Worm (Caenorhabditis elegans) whole organism, young adult: ENCODE results near the gene str-44.

Experiments
- B0019.2 ChIP-seq: fragments of 200-800 bp; sonication (Bioruptor generic); conservative IDR thresholded peaks from 2 replicates; pipeline ENCODE4 v1.3.6; 2022; ENCODE audit warnings: missing genetic modification reagents, missing genetic modification characterization, missing compliant biosample characterization
- F23B12.7 ChIP-seq: sonication (generic microtip); optimal IDR thresholded peaks from 2 replicates; lab custom pipeline; 2017; ENCODE audit warnings: missing genetic modification characterization, mild to moderate bottlenecking, missing compliant biosample characterization, antibody characterized with exemption, moderate library complexity; ENCODE audit not compliant: insufficient read depth
- T26A5.8 ChIP-seq: sonication (generic microtip); optimal IDR thresholded peaks from 2 replicates; lab custom pipeline; 2016; ENCODE audit warnings: missing genetic modification characterization, missing compliant biosample characterization
- Y53F4B.3 ChIP-seq: fragments of 200-800 bp; sonication (Bioruptor generic); IDR thresholded peaks from 2 replicates; pipeline ENCODE4 v1.3.6; 2022; ENCODE audit warnings: missing genetic modification reagents, missing genetic modification characterization, missing compliant biosample characterization
- Y56A3A.18 ChIP-seq: fragments of 200-800 bp; sonication (Bioruptor generic); IDR thresholded peaks from 2 replicates; pipeline ENCODE4 v1.3.6; 2022; ENCODE audit warnings: missing genetic modification reagents, missing genetic modification characterization, missing compliant biosample characterization
- attf-3 ChIP-seq: fragments of 200-800 bp; sonication (Bioruptor generic); conservative IDR thresholded peaks from 2 replicates; pipeline ENCODE4 v1.3.6; 2022; ENCODE audit warnings: missing genetic modification reagents, missing genetic modification characterization, missing compliant biosample characterization
- attf-6 ChIP-seq: fragments of 200-800 bp; sonication (Bioruptor generic); IDR thresholded peaks from 2 replicates; pipeline ENCODE4 v1.3.6; 2022; ENCODE audit warnings: missing genetic modification reagents, missing genetic modification characterization, missing compliant biosample characterization
- cebp-1 ChIP-seq, 2 experiments: fragments of 200-800 bp in 1 of 2; sonication (Bioruptor generic) in 1 of 2; sonication (generic microtip) in 1 of 2; IDR thresholded peaks in 1 of 2; optimal IDR thresholded peaks in 1 of 2; 2 replicates each; pipeline versions ENCODE4 v1.3.6 to Lab custom; 2017 to 2022; ENCODE audit warnings: missing compliant biosample characterization in 2 of 2, missing genetic modification characterization in 2 of 2, mild to moderate bottlenecking in 1 of 2, missing genetic modification reagents in 1 of 2, moderate library complexity in 1 of 2
- ceh-100 ChIP-seq: fragments of 200-800 bp; sonication (Bioruptor generic); IDR thresholded peaks from 2 replicates; pipeline ENCODE4 v1.3.6; 2022; ENCODE audit warnings: missing genetic modification reagents, missing genetic modification characterization, missing compliant biosample characterization
- ceh-58 ChIP-seq: fragments of 200-800 bp; sonication (Bioruptor generic); IDR thresholded peaks from 2 replicates; pipeline ENCODE4 v1.3.6; 2022; ENCODE audit warnings: missing genetic modification characterization, missing compliant biosample characterization
- dpff-1 ChIP-seq: sonication (generic microtip); optimal IDR thresholded peaks from 2 replicates; lab custom pipeline; 2017; ENCODE audit warnings: mild to moderate bottlenecking, missing genetic modification characterization, missing compliant biosample characterization
- egl-18 ChIP-seq: fragments of 200-800 bp; sonication (Bioruptor generic); IDR thresholded peaks from 2 replicates; pipeline ENCODE4 v1.3.6; 2022; ENCODE audit warnings: missing genetic modification reagents, missing genetic modification characterization, missing compliant biosample characterization
- egl-44 ChIP-seq: fragments of 200-800 bp; sonication (Bioruptor generic); IDR thresholded peaks from 2 replicates; pipeline ENCODE4 v1.3.6; 2022; ENCODE audit warnings: missing genetic modification reagents, missing genetic modification characterization, missing compliant biosample characterization
- egrh-3 ChIP-seq: fragments of 200-800 bp; sonication (Bioruptor generic); IDR thresholded peaks from 2 replicates; pipeline ENCODE4 v1.3.6; 2022; ENCODE audit warnings: missing genetic modification reagents, missing genetic modification characterization, missing compliant biosample characterization
- ets-4 ChIP-seq: fragments of 200-800 bp; sonication (Bioruptor generic); optimal IDR thresholded peaks from 2 replicates; lab custom pipeline; 2018; ENCODE audit warnings: mild to moderate bottlenecking, missing genetic modification characterization, missing compliant biosample characterization
- fkh-3 ChIP-seq: sonication (generic microtip); optimal IDR thresholded peaks from 2 replicates; lab custom pipeline; 2016; ENCODE audit warnings: mild to moderate bottlenecking, missing genetic modification characterization, missing compliant biosample characterization
- hrde-1 ChIP-seq: sonication (generic microtip); optimal IDR thresholded peaks from 2 replicates; lab custom pipeline; 2016; ENCODE audit warnings: missing genetic modification characterization, mild to moderate bottlenecking, missing compliant biosample characterization, moderate library complexity, missing genotype, missing genetic modification reagents, borderline replicate concordance
- lag-1 ChIP-seq: fragments of 200-800 bp; sonication (Bioruptor generic); IDR thresholded peaks from 2 replicates; pipeline ENCODE4 v1.3.6; 2022; ENCODE audit warnings: missing genetic modification reagents, missing genetic modification characterization, missing compliant biosample characterization
- lin-26 ChIP-seq: fragments of 200-800 bp; sonication (Bioruptor generic); IDR thresholded peaks from 2 replicates; pipeline ENCODE4 v1.3.6; 2022; ENCODE audit warnings: missing genetic modification reagents, missing genetic modification characterization, missing compliant biosample characterization
- lin-40 ChIP-seq: sonication (generic microtip); optimal IDR thresholded peaks from 2 replicates; lab custom pipeline; 2016; ENCODE audit warnings: missing genetic modification characterization, mild to moderate bottlenecking, missing compliant biosample characterization, missing genotype, missing genetic modification reagents
- lin-54 ChIP-seq: fragments of 200-800 bp; sonication (Bioruptor generic); optimal IDR thresholded peaks from 2 replicates; lab custom pipeline; 2018; ENCODE audit warnings: mild to moderate bottlenecking, missing genetic modification characterization, missing compliant biosample characterization
- madf-6 ChIP-seq: fragments of 200-800 bp; sonication (Bioruptor generic); IDR thresholded peaks from 2 replicates; pipeline ENCODE4 v1.3.6; 2022; ENCODE audit warnings: missing genetic modification reagents, missing genetic modification characterization, missing compliant biosample characterization
- mcd-1 ChIP-seq: fragments of 200-800 bp; sonication (Bioruptor generic); IDR thresholded peaks from 2 replicates; pipeline ENCODE4 v1.3.6; 2022; ENCODE audit warnings: missing genetic modification reagents, missing genetic modification characterization, missing compliant biosample characterization
- nfya-2 ChIP-seq: fragments of 200-800 bp; sonication (Bioruptor generic); IDR thresholded peaks from 2 replicates; pipeline ENCODE4 v1.3.6; 2022; ENCODE audit warnings: missing genetic modification reagents, missing genetic modification characterization, missing compliant biosample characterization
- nhr-90 ChIP-seq: sonication (generic microtip); optimal IDR thresholded peaks from 2 replicates; lab custom pipeline; 2016; ENCODE audit warnings: missing genotype, mild to moderate bottlenecking, missing genetic modification characterization, missing compliant biosample characterization
- pha-4 ChIP-seq: fragments of 150-350 bp; sonication (generic microtip); optimal IDR thresholded peaks from 2 replicates; lab custom pipeline; 2014; ENCODE audit warnings: missing biosample characterization, missing genetic modification reagents, missing genetic modification characterization
- unc-130 ChIP-seq: sonication (generic microtip); optimal IDR thresholded peaks from 2 replicates; lab custom pipeline; 2016; ENCODE audit warnings: missing genetic modification reagents, missing genetic modification characterization, missing compliant biosample characterization
- ztf-22 ChIP-seq: fragments of 200-800 bp; sonication (Bioruptor generic); optimal IDR thresholded peaks from 2 replicates; lab custom pipeline; 2018; ENCODE audit warnings: mild to moderate bottlenecking, missing genetic modification characterization, moderate library complexity, missing compliant biosample characterization
- ztf-25 ChIP-seq: fragments of 200-800 bp; sonication (Bioruptor generic); IDR thresholded peaks from 2 replicates; pipeline ENCODE4 v1.3.6; 2022; ENCODE audit warnings: missing genetic modification reagents, missing genetic modification characterization, missing compliant biosample characterization

Gene str-44

DNA sequence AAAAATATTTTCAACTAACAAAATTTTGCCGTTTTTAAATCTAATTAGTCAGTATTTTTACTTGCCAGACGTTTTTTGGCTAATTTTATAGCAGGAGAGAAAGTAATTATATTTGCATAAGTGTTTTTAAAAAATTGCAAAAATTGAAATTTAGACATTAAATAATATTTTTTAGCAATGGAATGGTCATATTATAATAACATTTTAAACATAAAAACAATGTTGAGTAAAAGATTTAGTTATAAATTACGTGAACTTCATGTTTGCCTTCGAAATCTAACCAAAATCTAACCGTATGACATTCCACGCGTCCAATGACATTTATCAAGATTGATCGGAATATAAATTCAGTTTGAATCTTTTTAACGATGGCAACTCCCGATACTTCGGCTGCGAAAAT, 22.6 kb upstream of the str-44 start, which contains the start of gene C34D4.2:
Gene C34D4.2, plus strand, starts transcription at position 301 of the 400 bp plus-strand sequence.
- no peak for TF ChIP-seq Y56A3A.18 (GFP tag; lab: Robert Waterston, UW)
- TF ChIP-seq egrh-3, result no peak

ce11 chrIV:7156356-7156755, 20.6 kb upstream of the str-44 start, which contains the start of gene maph-9:
maph-9 (plus strand) TSS chrIV:7156628.
- TF ChIP-seq B0019.2 (GFP tag; lab: Robert Waterston, UW) (no peak), lin-40 (no peak), ets-4 (GFP tag; lab: Kevin White, UChicago) (no peak), madf-6 (GFP tag; lab: Robert Waterston, UW) (no peak), fkh-3 (tag; lab: Kevin White, UChicago) (no peak), T26A5.8 (tag; lab: Kevin White, UChicago) (no peak), ztf-25 (GFP tag; lab: Robert Waterston, UW) (no peak), ztf-22 (GFP tag; lab: Kevin White, UChicago) (no peak), lin-26 (GFP tag; lab: Robert Waterston, UW) (no peak), attf-6 (GFP tag; lab: Robert Waterston, UW) (no peak)

DNA sequence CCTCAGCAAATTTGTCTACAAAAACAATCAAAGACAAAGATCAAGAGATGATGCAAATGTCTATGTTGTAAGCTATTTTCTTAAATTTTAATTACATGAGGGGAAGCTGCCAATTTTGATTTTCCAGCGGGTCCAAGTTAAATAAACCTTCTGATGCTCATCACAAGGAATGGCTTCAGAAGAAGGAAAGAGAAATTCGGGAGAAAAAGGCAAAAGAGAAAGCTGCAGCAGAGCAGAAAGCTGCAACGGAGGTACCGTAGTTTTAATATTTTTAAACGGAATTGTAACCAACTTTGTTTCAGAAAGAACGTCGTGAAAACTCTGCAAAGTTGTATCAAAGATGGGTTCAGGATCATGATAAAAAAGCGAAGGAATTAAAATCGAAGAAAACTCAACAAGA, 18.8 kb upstream of the str-44 start:
- TF ChIP-seq lin-54 (GFP tag; lab: Kevin White, UChicago), result no peak
- no peak for TF ChIP-seq egl-18 (GFP tag; lab: Robert Waterston, UW)
- TF ChIP-seq ceh-58 (GFP tag; lab: Robert Waterston, UW), result no peak
- TF ChIP-seq mcd-1 (GFP tag; lab: Robert Waterston, UW), result no peak
- no peak for TF ChIP-seq nhr-90
- TF ChIP-seq lin-40, result no peak
- no peak for TF ChIP-seq ceh-100 (GFP tag; lab: Robert Waterston, UW)
- TF ChIP-seq nfya-2 (GFP tag; lab: Robert Waterston, UW), result no peak
- no peak for TF ChIP-seq pha-4 (tag; lab: Kevin White, UChicago)
- TF ChIP-seq unc-130 (GFP tag; lab: Kevin White, UChicago), result no peak
- no peak for TF ChIP-seq Y53F4B.3 (GFP tag; lab: Robert Waterston, UW)
- no peak for TF ChIP-seq lag-1

ce11 chrIV:7159586-7159985, 17.4 kb upstream of the str-44 start:
- TF ChIP-seq hrde-1 (tag; lab: Kevin White, UChicago) (peak; percentile 11), Y56A3A.18 (GFP tag; lab: Robert Waterston, UW) (no peak), ceh-58 (GFP tag; lab: Robert Waterston, UW) (no peak), F23B12.7 (tag; lab: Kevin White, UChicago) (no peak), cebp-1 (GFP tag; IDR thresholded peaks at IDR 0.05; lab: Robert Waterston, UW) (no peak), cebp-1 (tag; optimal IDR thresholded peaks at IDR 0.05; lab: Kevin White, UChicago) (no peak)

DNA sequence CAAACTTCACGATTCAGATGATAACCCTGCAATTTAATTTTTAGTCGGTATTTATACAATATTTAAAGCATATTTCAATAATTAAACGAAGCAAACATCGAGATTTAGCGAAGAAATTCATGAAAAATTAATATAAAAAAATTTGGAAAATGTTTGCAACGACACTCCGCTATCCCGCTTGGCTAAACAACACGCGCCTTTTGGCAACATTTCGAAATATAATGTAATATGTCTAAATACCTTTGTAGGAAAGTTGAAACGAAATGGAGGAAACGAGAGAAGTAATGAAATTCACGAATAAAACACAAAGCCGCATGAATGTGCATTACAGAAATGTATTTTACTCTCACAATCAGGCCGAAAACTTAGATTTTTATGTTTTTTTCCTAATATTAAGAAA, 11.3 kb upstream of the str-44 start, which contains the start of gene rpc-1:
Gene rpc-1, minus strand, starts transcription at position 26 of the 400 bp plus-strand sequence.
- TF ChIP-seq cebp-1 (GFP tag; IDR thresholded peaks at IDR 0.05; lab: Robert Waterston, UW) (peak; percentile 43; the same call in 1 of the 2 replicates), cebp-1 (tag; optimal IDR thresholded peaks at IDR 0.05; lab: Kevin White, UChicago) (peak; percentile 88), dpff-1 (tag; lab: Kevin White, UChicago) (no peak), attf-3 (GFP tag; lab: Robert Waterston, UW) (peak; percentile 91), ceh-58 (GFP tag; lab: Robert Waterston, UW) (no peak), egl-44 (no peak)
